Worm (Caenorhabditis elegans) whole organism, L3 larva: ENCODE results near the gene srt-43.
A peak's percentile ranks its signal among the peaks of the same experiment; 100 is the strongest.

Source experiments
- R02D3.7 ChIP-seq: fragments of 150-350 bp; optimal IDR thresholded peaks from 2 replicates; lab custom pipeline; 2014; ENCODE audit warnings: missing biosample characterization, missing genetic modification characterization
- ZK546.5 ChIP-seq: sonication (generic microtip); optimal IDR thresholded peaks from 2 replicates; lab custom pipeline; 2017; ENCODE audit warnings: missing biosample characterization, missing genetic modification characterization
- aly-2 ChIP-seq: fragments of 150-350 bp; optimal IDR thresholded peaks from 2 replicates; lab custom pipeline; 2014; ENCODE audit warnings: missing biosample characterization, missing genetic modification characterization
- ama-1 ChIP-seq: fragments of 150-350 bp; optimal IDR thresholded peaks from 2 replicates; lab custom pipeline; 2018
- ceh-16 ChIP-seq: sonication (generic microtip); optimal IDR thresholded peaks from 2 replicates; lab custom pipeline; 2017; ENCODE audit warnings: missing biosample characterization, missing genetic modification characterization
- ceh-28 ChIP-seq: fragments of 150-350 bp; optimal IDR thresholded peaks from 2 replicates; lab custom pipeline; 2014; ENCODE audit warnings: missing biosample characterization, missing genetic modification reagents, missing genetic modification characterization
- ceh-82 ChIP-seq: fragments of 150-350 bp; optimal IDR thresholded peaks from 2 replicates; lab custom pipeline; 2014; ENCODE audit warnings: missing biosample characterization, missing genetic modification characterization
- ceh-9 ChIP-seq: sonication (generic microtip); optimal IDR thresholded peaks from 2 replicates; lab custom pipeline; 2018; ENCODE audit warnings: missing biosample characterization, missing genetic modification characterization
- daf-12 ChIP-seq: fragments of 150-350 bp; optimal IDR thresholded peaks from 2 replicates; lab custom pipeline; 2014; ENCODE audit warnings: missing biosample characterization, missing genetic modification reagents, missing genetic modification characterization
- egl-27 ChIP-seq: sonication (generic microtip); optimal IDR thresholded peaks from 4 replicates; lab custom pipeline; 2017; ENCODE audit warnings: missing biosample characterization, missing genetic modification reagents, missing genetic modification characterization
- egl-5 ChIP-seq: fragments of 150-350 bp; optimal IDR thresholded peaks from 2 replicates; lab custom pipeline; 2017; ENCODE audit warnings: missing biosample characterization, missing genetic modification reagents, missing genetic modification characterization, inconsistent platforms
- elt-1 ChIP-seq: fragments of 150-350 bp; optimal IDR thresholded peaks from 2 replicates; lab custom pipeline; 2014; ENCODE audit warnings: missing biosample characterization, missing genetic modification characterization
- elt-2 ChIP-seq: sonication (generic microtip); optimal IDR thresholded peaks from 2 replicates; lab custom pipeline; 2016; ENCODE audit warnings: missing genetic modification reagents, mild to moderate bottlenecking, missing genetic modification characterization, missing compliant biosample characterization
- elt-3 ChIP-seq, 3 experiments: fragments of 150-350 bp in 1 of 3; sonication (generic microtip) in 2 of 3; optimal IDR thresholded peaks; 2 replicates in 2 of 3; 4 replicates in 1 of 3; lab custom pipeline; 2014 to 2017; ENCODE audit warnings: missing biosample characterization in 3 of 3, missing genetic modification characterization in 3 of 3
- eor-1 ChIP-seq, 2 experiments: fragments of 150-350 bp; optimal IDR thresholded peaks; 2 replicates each; lab custom pipeline; 2014 to 2018; ENCODE audit warnings: missing biosample characterization in 2 of 2, missing genetic modification characterization in 2 of 2
- fkh-10 ChIP-seq: sonication (generic microtip); optimal IDR thresholded peaks from 2 replicates; lab custom pipeline; 2017; ENCODE audit warnings: missing biosample characterization, missing genetic modification reagents, missing genetic modification characterization
- fkh-2 ChIP-seq: fragments of 150-350 bp; optimal IDR thresholded peaks from 2 replicates; lab custom pipeline; 2014; ENCODE audit warnings: missing biosample characterization, missing genetic modification reagents, missing genetic modification characterization
- fos-1 ChIP-seq: fragments of 150-350 bp; optimal IDR thresholded peaks from 2 replicates; lab custom pipeline; 2014; ENCODE audit warnings: missing biosample characterization, missing genetic modification characterization
- hmg-11 ChIP-seq: sonication (generic microtip); optimal IDR thresholded peaks from 2 replicates; lab custom pipeline; 2016; ENCODE audit warnings: missing genetic modification characterization, missing compliant biosample characterization
- jun-1 ChIP-seq: fragments of 150-350 bp; optimal IDR thresholded peaks from 2 replicates; lab custom pipeline; 2014; ENCODE audit warnings: missing biosample characterization, missing genetic modification reagents, missing genetic modification characterization
- lin-15B ChIP-seq: fragments of 150-350 bp; optimal IDR thresholded peaks from 2 replicates; lab custom pipeline; 2014; ENCODE audit warnings: missing biosample characterization, missing genetic modification characterization
- lin-39 ChIP-seq: fragments of 150-350 bp; optimal IDR thresholded peaks from 2 replicates; lab custom pipeline; 2018; ENCODE audit warnings: missing biosample characterization, missing genetic modification reagents, missing genetic modification characterization
- lsy-12 ChIP-seq: sonication (generic microtip); optimal IDR thresholded peaks from 2 replicates; lab custom pipeline; 2016; ENCODE audit warnings: mild to moderate bottlenecking, missing genetic modification characterization, missing compliant biosample characterization
- mdl-1 ChIP-seq: fragments of 150-350 bp; optimal IDR thresholded peaks from 2 replicates; lab custom pipeline; 2014; ENCODE audit warnings: missing biosample characterization, missing genetic modification characterization
- mml-1 ChIP-seq: fragments of 150-350 bp; sonication (generic microtip); optimal IDR thresholded peaks from 3 replicates; lab custom pipeline; 2014; ENCODE audit warnings: missing biosample characterization, missing genetic modification characterization
- nfya-1 ChIP-seq: sonication (generic microtip); optimal IDR thresholded peaks from 2 replicates; lab custom pipeline; 2017; ENCODE audit warnings: missing genetic modification characterization, mild to moderate bottlenecking, missing compliant biosample characterization, antibody characterized with exemption, moderate library complexity; ENCODE audit not compliant: insufficient read depth
- nhr-11 ChIP-seq: fragments of 150-350 bp; optimal IDR thresholded peaks from 2 replicates; lab custom pipeline; 2014; ENCODE audit warnings: missing biosample characterization, missing genetic modification characterization
- nhr-12 ChIP-seq: fragments of 150-350 bp; optimal IDR thresholded peaks from 2 replicates; lab custom pipeline; 2014; ENCODE audit warnings: missing biosample characterization, missing genetic modification characterization
- nhr-23 ChIP-seq: fragments of 150-350 bp; optimal IDR thresholded peaks from 2 replicates; lab custom pipeline; 2014; ENCODE audit warnings: missing biosample characterization, missing genetic modification reagents, missing genetic modification characterization
- nhr-237 ChIP-seq: fragments of 150-350 bp; optimal IDR thresholded peaks from 2 replicates; lab custom pipeline; 2014; ENCODE audit warnings: missing biosample characterization, missing genetic modification characterization
- nhr-25 ChIP-seq: sonication (generic microtip); optimal IDR thresholded peaks from 2 replicates; lab custom pipeline; 2017; ENCODE audit warnings: missing biosample characterization, missing genetic modification characterization
- nhr-28 ChIP-seq: fragments of 150-350 bp; optimal IDR thresholded peaks from 2 replicates; lab custom pipeline; 2014; ENCODE audit warnings: missing biosample characterization, missing genetic modification characterization
- nhr-43 ChIP-seq: sonication (generic microtip); optimal IDR thresholded peaks from 2 replicates; lab custom pipeline; 2016; ENCODE audit warnings: mild to moderate bottlenecking, missing genetic modification characterization, missing compliant biosample characterization; ENCODE audit not compliant: poor library complexity, severe bottlenecking
- nhr-67 ChIP-seq: fragments of 150-350 bp; optimal IDR thresholded peaks from 2 replicates; lab custom pipeline; 2014; ENCODE audit warnings: missing biosample characterization, missing genetic modification characterization
- nhr-76 ChIP-seq: fragments of 150-350 bp; sonication (generic microtip); optimal IDR thresholded peaks from 5 replicates; lab custom pipeline; 2014; ENCODE audit warnings: missing biosample characterization, missing genetic modification characterization
- nhr-77 ChIP-seq: fragments of 150-350 bp; optimal IDR thresholded peaks from 2 replicates; lab custom pipeline; 2014; ENCODE audit warnings: missing biosample characterization, missing genetic modification characterization
- pha-4 ChIP-seq: fragments of 150-350 bp; optimal IDR thresholded peaks from 2 replicates; lab custom pipeline; 2014; ENCODE audit warnings: missing biosample characterization, missing genetic modification reagents, missing genetic modification characterization
- pqm-1 ChIP-seq: fragments of 150-350 bp; optimal IDR thresholded peaks from 2 replicates; lab custom pipeline; 2017; ENCODE audit warnings: missing biosample characterization, missing genetic modification characterization, inconsistent platforms
- sea-2 ChIP-seq: fragments of 150-350 bp; sonication (generic microtip); optimal IDR thresholded peaks from 4 replicates; lab custom pipeline; 2014; ENCODE audit warnings: missing biosample characterization, missing genetic modification reagents, missing genetic modification characterization
- skn-1 ChIP-seq: fragments of 150-350 bp; optimal IDR thresholded peaks from 2 replicates; lab custom pipeline; 2014; ENCODE audit warnings: missing biosample characterization, missing genetic modification characterization
- snpc-4 ChIP-seq: fragments of 150-350 bp; optimal IDR thresholded peaks from 2 replicates; lab custom pipeline; 2014; ENCODE audit warnings: missing biosample characterization, missing genetic modification characterization
- tbx-2 ChIP-seq: sonication (generic microtip); optimal IDR thresholded peaks from 2 replicates; lab custom pipeline; 2016; ENCODE audit warnings: mild to moderate bottlenecking, missing genetic modification characterization, missing compliant biosample characterization
- unc-39 ChIP-seq: sonication (generic microtip); optimal IDR thresholded peaks from 4 replicates; lab custom pipeline; 2017; ENCODE audit warnings: missing biosample characterization, missing genetic modification characterization
- unc-62 ChIP-seq: fragments of 150-350 bp; sonication (generic microtip); optimal IDR thresholded peaks from 4 replicates; lab custom pipeline; 2014; ENCODE audit warnings: missing biosample characterization, missing genetic modification reagents, missing genetic modification characterization
- zag-1 ChIP-seq: fragments of 150-350 bp; optimal IDR thresholded peaks from 2 replicates; lab custom pipeline; 2014; ENCODE audit warnings: missing biosample characterization, missing genetic modification characterization
- ztf-11 ChIP-seq: fragments of 150-350 bp; optimal IDR thresholded peaks from 2 replicates; lab custom pipeline; 2014; ENCODE audit warnings: missing biosample characterization, missing genetic modification characterization
- ztf-4 ChIP-seq: fragments of 150-350 bp; optimal IDR thresholded peaks from 2 replicates; lab custom pipeline; 2014; ENCODE audit warnings: missing biosample characterization, missing genetic modification characterization

Gene srt-43

ce11 chrV:12814022-12814421, 45.0 kb downstream of the srt-43 start, which contains the start of gene ZC443.3:
Gene ZC443.3 (minus strand): TSS chrV:12814122.
- TF ChIP-seq ceh-16 (tag; lab: Kevin White, UChicago) (no peak), nhr-23 (tag; lab: Kevin White, UChicago) (no peak), nhr-25 (tag; lab: Kevin White, UChicago) (no peak), ama-1 (no peak), elt-2 (no peak), pha-4 (tag; lab: Kevin White, UChicago) (no peak), unc-39 (tag; lab: Kevin White, UChicago) (no peak), fos-1 (tag; lab: Kevin White, UChicago) (no peak), fkh-2 (tag; lab: Kevin White, UChicago) (no peak), nhr-28 (tag; lab: Kevin White, UChicago) (no peak), nhr-67 (tag; lab: Kevin White, UChicago) (no peak), egl-27 (tag; lab: Kevin White, UChicago) (no peak), lin-39 (no peak), ztf-11 (tag; lab: Kevin White, UChicago) (no peak), lsy-12 (tag; lab: Kevin White, UChicago) (no peak), zag-1 (tag; lab: Kevin White, UChicago) (no peak), elt-3 (tag; optimal IDR thresholded peaks at IDR 0.05; lab: Kevin White, UChicago) (no peak), jun-1 (tag; lab: Kevin White, UChicago) (no peak), fkh-10 (no peak), daf-12 (no peak)

ce11 chrV:12814481-12814882, 45.4 kb downstream of the srt-43 start:
- TF ChIP-seq unc-39 (tag; lab: Kevin White, UChicago) (no peak), elt-2 (no peak), tbx-2 (tag; lab: Kevin White, UChicago) (peak; percentile 50), lin-39 (peak; percentile 78), nhr-77 (tag; lab: Kevin White, UChicago) (no peak), daf-12 (no peak), unc-62 (GFP tag; lab: Kevin White, UChicago) (no peak), aly-2 (tag; lab: Kevin White, UChicago) (no peak), nhr-11 (tag; lab: Kevin White, UChicago) (peak; percentile 13), egl-27 (tag; lab: Kevin White, UChicago) (no peak), nhr-76 (tag; lab: Kevin White, UChicago) (no peak), egl-5 (no peak), fkh-2 (tag; lab: Kevin White, UChicago) (peak; percentile 32), R02D3.7 (tag; lab: Kevin White, UChicago) (no peak), lin-15B (tag; lab: Kevin White, UChicago) (peak; percentile 37), zag-1 (tag; lab: Kevin White, UChicago) (no peak), sea-2 (GFP tag; lab: Kevin White, UChicago) (no peak), skn-1 (tag; lab: Kevin White, UChicago) (peak; percentile 12), nhr-237 (no peak), mdl-1 (tag; lab: Kevin White, UChicago) (no peak), nhr-43 (tag; lab: Kevin White, UChicago) (no peak), pha-4 (tag; lab: Kevin White, UChicago) (peak; percentile 75), ZK546.5 (tag; lab: Kevin White, UChicago) (no peak), nhr-28 (tag; lab: Kevin White, UChicago) (no peak), nhr-25 (tag; lab: Kevin White, UChicago) (no peak), pqm-1 (tag; lab: Kevin White, UChicago) (no peak), lsy-12 (tag; lab: Kevin White, UChicago) (peak; percentile 14), ceh-28 (tag; lab: Kevin White, UChicago) (peak; percentile 38), nhr-23 (tag; lab: Kevin White, UChicago) (peak; percentile 17), ztf-4 (tag; lab: Kevin White, UChicago) (no peak), eor-1 (tag; optimal IDR thresholded peaks at IDR 0.05; lab: Kevin White, UChicago) (no peak), elt-1 (tag; lab: Kevin White, UChicago) (no peak), ama-1 (no peak), snpc-4 (tag; lab: Kevin White, UChicago) (peak; percentile 71), fkh-10 (peak; percentile 60), ceh-16 (tag; lab: Kevin White, UChicago) (no peak), nhr-67 (tag; lab: Kevin White, UChicago) (no peak), ceh-9 (tag; lab: Kevin White, UChicago) (no peak), ceh-82 (tag; lab: Kevin White, UChicago) (no peak), jun-1 (tag; lab: Kevin White, UChicago) (no peak), elt-3 (tag; optimal IDR thresholded peaks at IDR 0.05; lab: Kevin White, UChicago) (no peak), hmg-11 (peak; percentile 81), fos-1 (tag; lab: Kevin White, UChicago) (no peak), ztf-11 (tag; lab: Kevin White, UChicago) (no peak), nfya-1 (tag; lab: Kevin White, UChicago) (peak; percentile 80), mml-1 (no peak), nhr-12 (no peak)
